Worm (Caenorhabditis elegans): ENCODE results near the gene srg-33.

ce11 chrV:8251075-8251474 lies 40.8 kb upstream of the srg-33 start:
- TF ChIP-seq F57A8.1 (GFP tag; optimal IDR thresholded peaks at IDR 0.05) (no peak), ama-1 (optimal IDR thresholded peaks at IDR 0.05) (no peak), ama-1 (GFP tag; optimal IDR thresholded peaks at IDR 0.05) (no peak), rpc-1 (optimal IDR thresholded peaks at IDR 0.05) (no peak), rpc-1 (tag; optimal IDR thresholded peaks at IDR 0.05) (no peak), ets-4 (GFP tag; optimal IDR thresholded peaks at IDR 0.05) (no peak), unc-130 (GFP tag; optimal IDR thresholded peaks at IDR 0.05) (no peak), egrh-3 (GFP tag; IDR thresholded peaks at IDR 0.05) (no peak), him-1 (tag; optimal IDR thresholded peaks at IDR 0.05) (no peak), Y56A3A.18 (GFP tag; IDR thresholded peaks at IDR 0.05) (no peak), madf-8 (GFP tag; conservative IDR thresholded peaks at IDR 0.05) (no peak), tlf-1 (GFP tag; optimal IDR thresholded peaks at IDR 0.05) (no peak), F10E7.11 (tag; optimal IDR thresholded peaks at IDR 0.05) (no peak), unc-62 (GFP tag; optimal IDR thresholded peaks at IDR 0.05) (no peak)
